Worm (Caenorhabditis elegans): ENCODE measurements around the gene pqn-74.

DNA sequence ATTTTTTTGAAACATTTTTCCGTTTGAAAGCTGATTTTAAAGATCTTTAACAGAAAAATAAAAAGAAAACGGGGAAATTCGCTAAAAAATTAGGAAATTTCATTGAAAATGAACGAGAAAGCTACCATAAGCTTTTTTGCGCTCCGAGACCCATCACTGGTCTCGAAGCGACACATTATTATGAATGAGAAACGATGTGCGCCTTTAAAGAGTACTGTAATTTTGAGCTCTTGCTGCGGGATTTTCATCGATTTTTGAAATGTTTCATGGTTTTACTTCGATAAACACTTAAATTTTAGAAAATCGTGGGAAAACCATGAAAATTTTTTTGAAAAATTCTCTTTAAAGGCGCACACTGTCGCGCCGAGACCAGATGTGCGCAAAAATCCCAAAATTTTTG lies 41.0 kb downstream of the pqn-74 start:
- TF ChIP-seq flt-1 (GFP tag; IDR thresholded peaks at IDR 0.05) (no peak), tab-1 (GFP tag; IDR thresholded peaks at IDR 0.05) (no peak), ztf-23 (GFP tag; IDR thresholded peaks at IDR 0.05) (no peak), klf-2 (GFP tag; conservative IDR thresholded peaks at IDR 0.05) (no peak), cog-1 (tag; optimal IDR thresholded peaks at IDR 0.05) (no peak), ref-1 (GFP tag; conservative IDR thresholded peaks at IDR 0.05) (no peak), ztf-29 (GFP tag; IDR thresholded peaks at IDR 0.05) (no peak)
